Worm (Caenorhabditis elegans): ENCODE data around the gene F07C3.16.

- TF ChIP-seq repo-1 (tag; optimal IDR thresholded peaks at IDR 0.05) (no peak), dox-1 (GFP tag; IDR thresholded peaks at IDR 0.05) (no peak), ets-4 (GFP tag; optimal IDR thresholded peaks at IDR 0.05) (no peak), pha-4 (tag; optimal IDR thresholded peaks at IDR 0.05) (no peak), zfh-2 (GFP tag; conservative IDR thresholded peaks at IDR 0.05) (no peak), tlf-1 (GFP tag; optimal IDR thresholded peaks at IDR 0.05) (no peak), nfya-1 (tag; optimal IDR thresholded peaks at IDR 0.05; ENCODE audit: borderline replicate concordance, insufficient read depth) (no peak), unc-62 (GFP tag; optimal IDR thresholded peaks at IDR 0.05) (no peak), snpc-1.1 (tag; optimal IDR thresholded peaks at IDR 0.05; ENCODE audit: insufficient read depth) (no peak), ztf-3 (GFP tag; optimal IDR thresholded peaks at IDR 0.05) (no peak)
These were observed 4.1 kb upstream of the F07C3.16 start, which contains the start of gene nhr-36 for ce11 chrV:9261492-9261891.
